Fruit fly (Drosophila melanogaster) whole organism, pupa: ENCODE data around the gene CG1571.

Source experiments
- CG10348 ChIP-seq: fragments of 200-800 bp; sonication (Bioruptor generic); IDR thresholded peaks from 2 replicates; pipeline ENCODE4 v1.3.6; 2022; ENCODE audit warnings: missing biosample characterization, missing genetic modification characterization
- CG12605 ChIP-seq: fragments of 200-800 bp; sonication (Bioruptor generic); IDR thresholded peaks from 2 replicates; pipeline ENCODE4 v1.3.6; 2022; ENCODE audit warnings: missing biosample characterization, missing genetic modification characterization
- CG13204 ChIP-seq: fragments of 200-800 bp; sonication (Bioruptor generic); optimal IDR thresholded peaks from 2 replicates; lab custom pipeline; 2018; ENCODE audit warnings: missing biosample characterization, mild to moderate bottlenecking, missing genetic modification characterization, moderate library complexity
- CG14655 ChIP-seq: fragments of 200-800 bp; sonication (Bioruptor generic); optimal IDR thresholded peaks from 3 replicates; lab custom pipeline; 2017; ENCODE audit warnings: mild to moderate bottlenecking, missing biosample characterization, missing genetic modification reagents, missing genetic modification characterization
- CG15710 ChIP-seq: fragments of 200-800 bp; sonication (Bioruptor generic); optimal IDR thresholded peaks from 2 replicates; lab custom pipeline; 2018; ENCODE audit warnings: missing biosample characterization, mild to moderate bottlenecking, missing genetic modification characterization, moderate library complexity
- CG17806 ChIP-seq: fragments of 200-800 bp; sonication (Bioruptor generic); optimal IDR thresholded peaks from 2 replicates; lab custom pipeline; 2018; ENCODE audit warnings: missing biosample characterization, mild to moderate bottlenecking, missing genetic modification characterization, moderate library complexity
- CG32121 ChIP-seq: fragments of 200-800 bp; sonication (Bioruptor generic); IDR thresholded peaks from 2 replicates; pipeline ENCODE4 v1.3.6; 2022; ENCODE audit warnings: missing biosample characterization, missing genetic modification characterization
- CG34367 ChIP-seq: fragments of 200-800 bp; sonication (Bioruptor generic); optimal IDR thresholded peaks from 2 replicates; lab custom pipeline; 2018; ENCODE audit warnings: missing biosample characterization, mild to moderate bottlenecking, missing genetic modification characterization
- CG4496 ChIP-seq: fragments of 200-800 bp; sonication (Bioruptor generic); IDR thresholded peaks from 3 replicates; pipeline ENCODE4 v1.3.6; 2022; ENCODE audit warnings: missing biosample characterization, missing genetic modification characterization
- CG8159 ChIP-seq: fragments of 200-800 bp; sonication (Bioruptor generic); optimal IDR thresholded peaks from 3 replicates; lab custom pipeline; 2018; ENCODE audit warnings: missing biosample characterization, mild to moderate bottlenecking, missing genetic modification characterization, moderate library complexity
- CG8301 ChIP-seq: fragments of 200-800 bp; sonication (Bioruptor generic); optimal IDR thresholded peaks from 2 replicates; lab custom pipeline; 2018; ENCODE audit warnings: missing biosample characterization, mild to moderate bottlenecking, missing genetic modification characterization
- CG9948 ChIP-seq: fragments of 200-800 bp; sonication (Bioruptor generic); optimal IDR thresholded peaks from 2 replicates; lab custom pipeline; 2018; ENCODE audit warnings: missing biosample characterization, mild to moderate bottlenecking, missing genetic modification characterization, moderate library complexity
- D1 ChIP-seq: fragments of 200-800 bp; sonication (Bioruptor generic); optimal IDR thresholded peaks from 2 replicates; lab custom pipeline; 2018; ENCODE audit warnings: missing biosample characterization, mild to moderate bottlenecking, missing genetic modification characterization, moderate library complexity
- EcR ChIP-seq: fragments of 200-800 bp; sonication (Bioruptor generic); optimal IDR thresholded peaks from 3 replicates; lab custom pipeline; 2019; ENCODE audit warnings: missing biosample characterization, missing genetic modification characterization, mild to moderate bottlenecking, moderate library complexity, missing genetic modification reagents
- Ets98B ChIP-seq: fragments of 200-800 bp; sonication (Bioruptor generic); IDR thresholded peaks from 2 replicates; pipeline ENCODE4 v1.3.6; 2022; ENCODE audit warnings: missing biosample characterization, missing genetic modification characterization
- Pif1A ChIP-seq: fragments of 200-800 bp; sonication (Bioruptor generic); optimal IDR thresholded peaks from 3 replicates; lab custom pipeline; 2016; ENCODE audit warnings: missing biosample characterization, missing genetic modification characterization
- Pif1B ChIP-seq: fragments of 200-800 bp; sonication (Bioruptor generic); optimal IDR thresholded peaks from 3 replicates; lab custom pipeline; 2016; ENCODE audit warnings: missing biosample characterization, missing genetic modification characterization
- Snoo ChIP-seq: fragments of 200-800 bp; sonication (Bioruptor generic); optimal IDR thresholded peaks from 3 replicates; lab custom pipeline; 2017; ENCODE audit warnings: missing biosample characterization, mild to moderate bottlenecking, missing genetic modification characterization, inconsistent platforms
- fd96Ca ChIP-seq: fragments of 200-800 bp; sonication (Bioruptor generic); IDR thresholded peaks from 3 replicates; pipeline ENCODE4 v1.3.6; 2022; ENCODE audit warnings: missing biosample characterization, missing genetic modification characterization
- gl ChIP-seq: fragments of 200-800 bp; sonication (Bioruptor generic); optimal IDR thresholded peaks from 2 replicates; lab custom pipeline; 2018; ENCODE audit warnings: missing biosample characterization, mild to moderate bottlenecking, missing genetic modification characterization
- rn ChIP-seq: fragments of 200-800 bp; sonication (Bioruptor generic); IDR thresholded peaks from 2 replicates; pipeline ENCODE4 v1.3.6; 2022; ENCODE audit warnings: missing biosample characterization, missing genetic modification characterization

The CG1571 gene

dm6 chrX:8080174-8080573 lies 4.5 kb downstream of the CG1571 start:
- no peak for TF ChIP-seq Snoo (tag; lab: Kevin White, UChicago)
- no peak for TF ChIP-seq D1 (tag; lab: Kevin White, UChicago)
- TF ChIP-seq CG8159 (tag; lab: Kevin White, UChicago): peak; percentile 4

- TF ChIP-seq CG4496 (no peak), fd96Ca (GFP tag; lab: Robert Waterston, UW) (no peak), CG8159 (tag; lab: Kevin White, UChicago) (no peak), CG34367 (no peak), EcR (GFP tag; lab: Kevin White, UChicago) (no peak), CG13204 (GFP tag; lab: Kevin White, UChicago) (no peak), gl (tag; lab: Kevin White, UChicago) (no peak), Pif1A (GFP tag; lab: Kevin White, UChicago) (no peak), CG8301 (tag; lab: Kevin White, UChicago) (no peak), CG9948 (tag; lab: Kevin White, UChicago) (no peak), CG10348 (no peak), CG12605 (GFP tag; lab: Robert Waterston, UW) (no peak), CG17806 (tag; lab: Kevin White, UChicago) (no peak), Pif1B (no peak), CG15710 (tag; lab: Kevin White, UChicago) (no peak), CG32121 (GFP tag; lab: Robert Waterston, UW) (no peak), CG14655 (GFP tag; lab: Kevin White, UChicago) (no peak), Ets98B (GFP tag; lab: Robert Waterston, UW) (no peak), D1 (tag; lab: Kevin White, UChicago) (no peak)
Measured at dm6 chrX:8081427-8082185, 5.9 kb downstream of the CG1571 start, which contains the start of gene Ldsdh1. TSS of gene Ldsdh1 (minus strand) at chrX:8081605.

- TF ChIP-seq CG14655 (GFP tag; lab: Kevin White, UChicago) (no peak), CG10348 (no peak), fd96Ca (GFP tag; lab: Robert Waterston, UW) (no peak), CG13204 (GFP tag; lab: Kevin White, UChicago) (no peak), Pif1A (GFP tag; lab: Kevin White, UChicago) (no peak), D1 (tag; lab: Kevin White, UChicago) (no peak), CG15710 (tag; lab: Kevin White, UChicago) (no peak), CG4496 (no peak), EcR (GFP tag; lab: Kevin White, UChicago) (no peak)
Measured at dm6 chrX:8087113-8087512, 11.4 kb downstream of the CG1571 start, which contains the start of gene CG2256. TSS of gene CG2256 (minus strand) at chrX:8087213.

- TF ChIP-seq CG12605 (GFP tag; lab: Robert Waterston, UW): peak; percentile 98
- peak; percentile 94 for TF ChIP-seq CG8159 (tag; lab: Kevin White, UChicago)
- peak; percentile 96 for TF ChIP-seq Pif1A (GFP tag; lab: Kevin White, UChicago)
- TF ChIP-seq EcR (GFP tag; lab: Kevin White, UChicago): peak; percentile 28
- peak; percentile 94 for TF ChIP-seq CG9948 (tag; lab: Kevin White, UChicago)
- TF ChIP-seq Ets98B (GFP tag; lab: Robert Waterston, UW): peak; percentile 99
- peak; percentile 96 for TF ChIP-seq CG8301 (tag; lab: Kevin White, UChicago)
- peak; percentile 97 for TF ChIP-seq rn (GFP tag; lab: Robert Waterston, UW)
- peak; percentile 95 for TF ChIP-seq CG34367
- peak; percentile 94 for TF ChIP-seq Snoo (tag; lab: Kevin White, UChicago)
- TF ChIP-seq CG32121 (GFP tag; lab: Robert Waterston, UW): peak; percentile 98
- peak; percentile 97 for TF ChIP-seq CG14655 (GFP tag; lab: Kevin White, UChicago)
- TF ChIP-seq D1 (tag; lab: Kevin White, UChicago): peak; percentile 83
- TF ChIP-seq CG4496: peak; percentile 99
- TF ChIP-seq CG10348: peak; percentile 91
- peak; percentile 99 for TF ChIP-seq fd96Ca (GFP tag; lab: Robert Waterston, UW)
- TF ChIP-seq gl (tag; lab: Kevin White, UChicago): peak; percentile 86
- peak; percentile 84 for TF ChIP-seq CG13204 (GFP tag; lab: Kevin White, UChicago)
- TF ChIP-seq CG15710 (tag; lab: Kevin White, UChicago): peak; percentile 92
- peak; percentile 97 for TF ChIP-seq Pif1B
- TF ChIP-seq CG17806 (tag; lab: Kevin White, UChicago): peak; percentile 95
Measured at dm6 chrX:8091017-8091620, 15.4 kb downstream of the CG1571 start.

dm6 chrX:8092075-8092682 lies 16.5 kb downstream of the CG1571 start:
- TF ChIP-seq CG9948 (tag; lab: Kevin White, UChicago) (peak; percentile 95), fd96Ca (GFP tag; lab: Robert Waterston, UW) (peak; percentile 72; the same call in 2 of the 3 replicates), CG8159 (tag; lab: Kevin White, UChicago) (peak; percentile 97), CG17806 (tag; lab: Kevin White, UChicago) (peak; percentile 95), Pif1A (GFP tag; lab: Kevin White, UChicago) (peak; percentile 91), CG10348 (peak; percentile 85), EcR (GFP tag; lab: Kevin White, UChicago) (no peak), CG15710 (tag; lab: Kevin White, UChicago) (peak; percentile 97), CG4496 (peak; percentile 95), CG14655 (GFP tag; lab: Kevin White, UChicago) (peak; percentile 98), Ets98B (GFP tag; lab: Robert Waterston, UW) (peak; percentile 93), D1 (tag; lab: Kevin White, UChicago) (peak; percentile 87), CG13204 (GFP tag; lab: Kevin White, UChicago) (peak; percentile 87), gl (tag; lab: Kevin White, UChicago) (peak; percentile 84), CG34367 (peak; percentile 92), CG32121 (GFP tag; lab: Robert Waterston, UW) (peak; percentile 95), Snoo (tag; lab: Kevin White, UChicago) (peak; percentile 94), CG12605 (GFP tag; lab: Robert Waterston, UW) (peak; percentile 90), CG8301 (tag; lab: Kevin White, UChicago) (peak; percentile 95), rn (GFP tag; lab: Robert Waterston, UW) (peak; percentile 83), Pif1B (peak; percentile 93)
